Worm (Caenorhabditis elegans) whole organism, young adult: ENCODE data around the gene egl-18.
A peak's percentile ranks its signal among the peaks of the same experiment; 100 is the strongest.

Source experiments
- B0035.1 ChIP-seq: sonication (generic microtip); optimal IDR thresholded peaks from 2 replicates; lab custom pipeline; 2016; ENCODE audit warnings: missing genetic modification characterization, mild to moderate bottlenecking, missing compliant biosample characterization, missing genotype, missing genetic modification reagents
- B0336.3 ChIP-seq: fragments of 200-800 bp; sonication (Bioruptor generic); IDR thresholded peaks from 2 replicates; pipeline ENCODE4 v1.3.6; 2022; ENCODE audit warnings: missing genetic modification characterization, missing compliant biosample characterization
- F22D6.2 ChIP-seq: sonication (generic microtip); optimal IDR thresholded peaks from 2 replicates; lab custom pipeline; 2016; ENCODE audit warnings: mild to moderate bottlenecking, missing genetic modification characterization, missing compliant biosample characterization
- F52B5.7 ChIP-seq: sonication (generic microtip); optimal IDR thresholded peaks from 2 replicates; lab custom pipeline; 2016; ENCODE audit warnings: mild to moderate bottlenecking, missing genetic modification characterization, missing compliant biosample characterization
- F57C9.4 ChIP-seq: sonication (generic microtip); optimal IDR thresholded peaks from 2 replicates; lab custom pipeline; 2017; ENCODE audit warnings: mild to moderate bottlenecking, missing genetic modification characterization, missing compliant biosample characterization
- K12H6.12 ChIP-seq: fragments of 200-800 bp; sonication (Bioruptor generic); optimal IDR thresholded peaks from 2 replicates; lab custom pipeline; 2018; ENCODE audit warnings: mild to moderate bottlenecking, missing genetic modification characterization, missing compliant biosample characterization
- T26A5.8 ChIP-seq: sonication (generic microtip); optimal IDR thresholded peaks from 2 replicates; lab custom pipeline; 2016; ENCODE audit warnings: missing genetic modification characterization, missing compliant biosample characterization
- Y53F4B.3 ChIP-seq: fragments of 200-800 bp; sonication (Bioruptor generic); IDR thresholded peaks from 2 replicates; pipeline ENCODE4 v1.3.6; 2022; ENCODE audit warnings: missing genetic modification reagents, missing genetic modification characterization, missing compliant biosample characterization
- Y53G8AR.9 ChIP-seq: fragments of 200-800 bp; sonication (Bioruptor generic); conservative IDR thresholded peaks from 2 replicates; pipeline ENCODE4 v1.3.6; 2022; ENCODE audit warnings: missing genetic modification reagents, missing genetic modification characterization, missing compliant biosample characterization
- Y79H2A.3 ChIP-seq: fragments of 200-800 bp; sonication (Bioruptor generic); conservative IDR thresholded peaks from 2 replicates; pipeline ENCODE4 v1.3.6; 2022; ENCODE audit warnings: missing genetic modification reagents, missing genetic modification characterization, missing compliant biosample characterization
- ZK185.1 ChIP-seq: sonication (generic microtip); optimal IDR thresholded peaks from 2 replicates; lab custom pipeline; 2016; ENCODE audit warnings: mild to moderate bottlenecking, missing genetic modification characterization, missing compliant biosample characterization; ENCODE audit not compliant: poor library complexity, severe bottlenecking
- attf-5 ChIP-seq: fragments of 200-800 bp; sonication (Bioruptor generic); optimal IDR thresholded peaks from 2 replicates; lab custom pipeline; 2018; ENCODE audit warnings: mild to moderate bottlenecking, missing genetic modification characterization, missing compliant biosample characterization
- cebp-1 ChIP-seq, 2 experiments: fragments of 200-800 bp in 1 of 2; sonication (Bioruptor generic) in 1 of 2; sonication (generic microtip) in 1 of 2; IDR thresholded peaks in 1 of 2; optimal IDR thresholded peaks in 1 of 2; 2 replicates each; pipeline versions ENCODE4 v1.3.6 to Lab custom; 2017 to 2022; ENCODE audit warnings: missing compliant biosample characterization in 2 of 2, missing genetic modification characterization in 2 of 2, mild to moderate bottlenecking in 1 of 2, missing genetic modification reagents in 1 of 2, moderate library complexity in 1 of 2
- cebp-2 ChIP-seq: fragments of 200-800 bp; sonication (Bioruptor generic); IDR thresholded peaks from 2 replicates; pipeline ENCODE4 v1.3.6; 2022; ENCODE audit warnings: missing genetic modification characterization, missing compliant biosample characterization
- ceh-100 ChIP-seq: fragments of 200-800 bp; sonication (Bioruptor generic); IDR thresholded peaks from 2 replicates; pipeline ENCODE4 v1.3.6; 2022; ENCODE audit warnings: missing genetic modification reagents, missing genetic modification characterization, missing compliant biosample characterization
- ceh-27 ChIP-seq: fragments of 200-800 bp; sonication (Bioruptor generic); optimal IDR thresholded peaks from 2 replicates; lab custom pipeline; 2018; ENCODE audit warnings: mild to moderate bottlenecking, missing genetic modification characterization, moderate library complexity, missing compliant biosample characterization
- dox-1 ChIP-seq: fragments of 200-800 bp; sonication (Bioruptor generic); IDR thresholded peaks from 2 replicates; pipeline ENCODE4 v1.3.6; 2022; ENCODE audit warnings: missing genetic modification reagents, missing genetic modification characterization, missing compliant biosample characterization
- efl-1 ChIP-seq: fragments of 150-350 bp; optimal IDR thresholded peaks from 2 replicates; lab custom pipeline; 2014; ENCODE audit warnings: missing biosample characterization, missing genetic modification reagents, missing genetic modification characterization
- egl-18 ChIP-seq: fragments of 200-800 bp; sonication (Bioruptor generic); IDR thresholded peaks from 2 replicates; pipeline ENCODE4 v1.3.6; 2022; ENCODE audit warnings: missing genetic modification reagents, missing genetic modification characterization, missing compliant biosample characterization
- egrh-3 ChIP-seq: fragments of 200-800 bp; sonication (Bioruptor generic); IDR thresholded peaks from 2 replicates; pipeline ENCODE4 v1.3.6; 2022; ENCODE audit warnings: missing genetic modification reagents, missing genetic modification characterization, missing compliant biosample characterization
- ets-4 ChIP-seq: fragments of 200-800 bp; sonication (Bioruptor generic); optimal IDR thresholded peaks from 2 replicates; lab custom pipeline; 2018; ENCODE audit warnings: mild to moderate bottlenecking, missing genetic modification characterization, missing compliant biosample characterization
- him-1 ChIP-seq: sonication (generic microtip); optimal IDR thresholded peaks from 2 replicates; lab custom pipeline; 2016; ENCODE audit warnings: missing genotype, missing genetic modification reagents, missing genetic modification characterization, missing compliant biosample characterization
- hmg-20 ChIP-seq: fragments of 200-800 bp; sonication (Bioruptor generic); IDR thresholded peaks from 2 replicates; pipeline ENCODE4 v1.3.6; 2022; ENCODE audit warnings: missing genetic modification reagents, missing genetic modification characterization, missing compliant biosample characterization
- lag-1 ChIP-seq: fragments of 200-800 bp; sonication (Bioruptor generic); IDR thresholded peaks from 2 replicates; pipeline ENCODE4 v1.3.6; 2022; ENCODE audit warnings: missing genetic modification reagents, missing genetic modification characterization, missing compliant biosample characterization
- let-526 ChIP-seq: fragments of 200-800 bp; sonication (Bioruptor generic); IDR thresholded peaks from 2 replicates; pipeline ENCODE4 v1.3.6; 2022; ENCODE audit warnings: missing genetic modification reagents, missing genetic modification characterization, missing compliant biosample characterization
- lin-35 ChIP-seq, 3 experiments: fragments of 150-350 bp in 2 of 3; sonication (generic microtip) in 1 of 3; optimal IDR thresholded peaks; 2 replicates each; lab custom pipeline; 2014 to 2018; ENCODE audit warnings: missing biosample characterization in 3 of 3, missing genetic modification characterization in 3 of 3, missing genetic modification reagents in 3 of 3
- lin-40 ChIP-seq: sonication (generic microtip); optimal IDR thresholded peaks from 2 replicates; lab custom pipeline; 2016; ENCODE audit warnings: missing genetic modification characterization, mild to moderate bottlenecking, missing compliant biosample characterization, missing genotype, missing genetic modification reagents
- lsl-1 ChIP-seq: fragments of 200-800 bp; sonication (Bioruptor generic); optimal IDR thresholded peaks from 2 replicates; lab custom pipeline; 2018; ENCODE audit warnings: mild to moderate bottlenecking, missing genetic modification characterization, moderate library complexity, missing compliant biosample characterization
- madf-3 ChIP-seq: fragments of 200-800 bp; sonication (Bioruptor generic); IDR thresholded peaks from 2 replicates; pipeline ENCODE4 v1.3.6; 2022; ENCODE audit warnings: missing genetic modification reagents, missing genetic modification characterization, missing compliant biosample characterization
- madf-8 ChIP-seq: fragments of 200-800 bp; sonication (Bioruptor generic); conservative IDR thresholded peaks from 2 replicates; pipeline ENCODE4 v1.3.6; 2022; ENCODE audit warnings: missing genetic modification reagents, missing genetic modification characterization, missing compliant biosample characterization
- mxl-1 ChIP-seq: sonication (generic microtip); optimal IDR thresholded peaks from 2 replicates; lab custom pipeline; 2016; ENCODE audit warnings: missing genetic modification characterization, missing compliant biosample characterization
- nfya-1 ChIP-seq: sonication (generic microtip); optimal IDR thresholded peaks from 2 replicates; lab custom pipeline; 2017; ENCODE audit warnings: antibody characterized with exemption, missing compliant biosample characterization, missing genetic modification characterization, borderline replicate concordance; ENCODE audit not compliant: insufficient read depth
- nfya-2 ChIP-seq: fragments of 200-800 bp; sonication (Bioruptor generic); IDR thresholded peaks from 2 replicates; pipeline ENCODE4 v1.3.6; 2022; ENCODE audit warnings: missing genetic modification reagents, missing genetic modification characterization, missing compliant biosample characterization
- nhr-120 ChIP-seq: fragments of 200-800 bp; sonication (Bioruptor generic); IDR thresholded peaks from 2 replicates; pipeline ENCODE4 v1.3.6; 2022; ENCODE audit warnings: missing genetic modification characterization, missing compliant biosample characterization
- nhr-179 ChIP-seq: sonication (generic microtip); optimal IDR thresholded peaks from 2 replicates; lab custom pipeline; 2016; ENCODE audit warnings: mild to moderate bottlenecking, missing genetic modification characterization, missing compliant biosample characterization
- nhr-27 ChIP-seq: fragments of 200-800 bp; sonication (Bioruptor generic); optimal IDR thresholded peaks from 2 replicates; lab custom pipeline; 2018; ENCODE audit warnings: mild to moderate bottlenecking, missing genetic modification characterization, moderate library complexity, missing compliant biosample characterization
- nhr-80 ChIP-seq: sonication (generic microtip); optimal IDR thresholded peaks from 2 replicates; lab custom pipeline; 2016; ENCODE audit warnings: missing genetic modification characterization, missing compliant biosample characterization
- pha-4 ChIP-seq: fragments of 150-350 bp; sonication (generic microtip); optimal IDR thresholded peaks from 2 replicates; lab custom pipeline; 2014; ENCODE audit warnings: missing biosample characterization, missing genetic modification reagents, missing genetic modification characterization
- rcor-1 ChIP-seq: fragments of 200-800 bp; sonication (Bioruptor generic); IDR thresholded peaks from 2 replicates; pipeline ENCODE4 v1.3.6; 2022; ENCODE audit warnings: missing genetic modification reagents, missing genetic modification characterization, missing compliant biosample characterization
- snpc-1.1 ChIP-seq: sonication (generic microtip); optimal IDR thresholded peaks from 2 replicates; lab custom pipeline; 2017; ENCODE audit warnings: missing genetic modification characterization, mild to moderate bottlenecking, missing compliant biosample characterization, antibody characterized with exemption, moderate library complexity, missing genotype, missing genetic modification reagents; ENCODE audit not compliant: insufficient read depth
- somi-1 ChIP-seq: fragments of 200-800 bp; sonication (Bioruptor generic); optimal IDR thresholded peaks from 2 replicates; lab custom pipeline; 2018; ENCODE audit warnings: mild to moderate bottlenecking, missing genetic modification characterization, missing compliant biosample characterization
- tbx-9 ChIP-seq: sonication (generic microtip); optimal IDR thresholded peaks from 2 replicates; lab custom pipeline; 2016; ENCODE audit warnings: borderline replicate concordance, missing genetic modification characterization, inconsistent platforms, missing compliant biosample characterization
- ztf-26 ChIP-seq: sonication (generic microtip); optimal IDR thresholded peaks from 2 replicates; lab custom pipeline; 2017; ENCODE audit warnings: missing genetic modification characterization, missing compliant biosample characterization
- ztf-3 ChIP-seq: fragments of 200-800 bp; sonication (Bioruptor generic); optimal IDR thresholded peaks from 2 replicates; lab custom pipeline; 2018; ENCODE audit warnings: mild to moderate bottlenecking, missing genetic modification characterization, missing compliant biosample characterization

The egl-18 gene

DNA sequence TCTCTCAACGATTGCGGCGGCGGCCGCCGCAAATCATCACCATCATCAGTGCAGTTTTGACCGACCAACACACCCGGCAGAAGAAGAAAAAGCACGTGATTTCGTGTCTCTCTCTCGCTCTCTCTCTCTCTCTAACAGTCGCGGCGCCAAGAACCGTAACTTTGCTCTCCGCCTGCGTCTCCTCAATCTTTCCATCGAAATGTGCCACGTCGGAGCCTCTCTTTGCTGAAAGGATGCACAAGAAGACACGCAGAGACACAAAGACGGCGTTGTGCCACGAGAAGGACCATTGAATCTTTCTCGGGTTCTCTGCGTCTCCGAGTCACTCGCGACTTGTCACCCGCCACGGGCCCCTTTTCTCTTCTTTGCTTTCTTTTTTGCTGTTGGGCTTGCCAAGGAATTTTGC lies 44.3 kb upstream of the egl-18 start (continued):
- TF ChIP-seq nfya-2 (GFP tag; lab: Robert Waterston, UW) = no peak
- TF ChIP-seq nfya-1 (tag; lab: Kevin White, UChicago) = no peak
- no peak for TF ChIP-seq madf-8 (GFP tag; lab: Robert Waterston, UW)
- TF ChIP-seq mxl-1 (tag; lab: Kevin White, UChicago) = no peak
- peak; percentile 73 for TF ChIP-seq attf-5 (GFP tag; lab: Kevin White, UChicago)
- peak; percentile 39 for TF ChIP-seq egrh-3 (GFP tag; lab: Robert Waterston, UW)
- TF ChIP-seq tbx-9 (tag; lab: Kevin White, UChicago) = no peak
- TF ChIP-seq Y53F4B.3 (GFP tag; lab: Robert Waterston, UW) = no peak
- TF ChIP-seq rcor-1 (GFP tag; lab: Robert Waterston, UW) = 0 out of 2 replicates have a peak, but pooled peaks have one; percentile 14
- no peak for TF ChIP-seq cebp-2 (GFP tag; lab: Robert Waterston, UW)
- TF ChIP-seq K12H6.12 = peak; percentile 90
- TF ChIP-seq efl-1 (GFP tag; lab: Kevin White, UChicago) = no peak
- TF ChIP-seq F52B5.7 (tag; lab: Kevin White, UChicago) = peak; percentile 27
- 0 out of 2 replicates have a peak, but pooled peaks have one; percentile 39 for TF ChIP-seq Y53G8AR.9 (GFP tag; lab: Robert Waterston, UW)
- peak in 1 of 3 experiments; percentile 2 for TF ChIP-seq lin-35 (GFP tag; optimal IDR thresholded peaks at IDR 0.05; lab: Kevin White, UChicago)
- TF ChIP-seq ceh-100 = no peak
- TF ChIP-seq T26A5.8 (tag; lab: Kevin White, UChicago) = no peak
- TF ChIP-seq nhr-80 = peak; percentile 90
- no peak for TF ChIP-seq F22D6.2 (tag; lab: Kevin White, UChicago)
- TF ChIP-seq egl-18 (GFP tag; lab: Robert Waterston, UW) = no peak
- no peak for TF ChIP-seq madf-3 (GFP tag; lab: Robert Waterston, UW)
- no peak for TF ChIP-seq him-1 (tag; lab: Kevin White, UChicago)
- TF ChIP-seq pha-4 (tag; lab: Kevin White, UChicago) = no peak
- TF ChIP-seq F57C9.4 = no peak
- no peak for TF ChIP-seq B0035.1 (tag; lab: Kevin White, UChicago)
- no peak for TF ChIP-seq nhr-27 (tag; lab: Kevin White, UChicago)
- TF ChIP-seq ZK185.1 (tag; lab: Kevin White, UChicago) = no peak
- TF ChIP-seq let-526 (GFP tag; lab: Robert Waterston, UW) = no peak
- peak; percentile 46 for TF ChIP-seq ceh-27 (GFP tag; lab: Kevin White, UChicago)
- peak; percentile 74 for TF ChIP-seq dox-1
- no peak for TF ChIP-seq nhr-120 (GFP tag; lab: Robert Waterston, UW)
- no peak for TF ChIP-seq lag-1
- no peak for TF ChIP-seq ets-4 (GFP tag; lab: Kevin White, UChicago)
- TF ChIP-seq Y79H2A.3 = no peak
- no peak for TF ChIP-seq ztf-3 (GFP tag; lab: Kevin White, UChicago)
- TF ChIP-seq snpc-1.1 (tag; lab: Kevin White, UChicago) = no peak
- TF ChIP-seq somi-1 (GFP tag; lab: Kevin White, UChicago) = peak; percentile 46
- no peak for TF ChIP-seq hmg-20 (GFP tag; lab: Robert Waterston, UW)

DNA sequence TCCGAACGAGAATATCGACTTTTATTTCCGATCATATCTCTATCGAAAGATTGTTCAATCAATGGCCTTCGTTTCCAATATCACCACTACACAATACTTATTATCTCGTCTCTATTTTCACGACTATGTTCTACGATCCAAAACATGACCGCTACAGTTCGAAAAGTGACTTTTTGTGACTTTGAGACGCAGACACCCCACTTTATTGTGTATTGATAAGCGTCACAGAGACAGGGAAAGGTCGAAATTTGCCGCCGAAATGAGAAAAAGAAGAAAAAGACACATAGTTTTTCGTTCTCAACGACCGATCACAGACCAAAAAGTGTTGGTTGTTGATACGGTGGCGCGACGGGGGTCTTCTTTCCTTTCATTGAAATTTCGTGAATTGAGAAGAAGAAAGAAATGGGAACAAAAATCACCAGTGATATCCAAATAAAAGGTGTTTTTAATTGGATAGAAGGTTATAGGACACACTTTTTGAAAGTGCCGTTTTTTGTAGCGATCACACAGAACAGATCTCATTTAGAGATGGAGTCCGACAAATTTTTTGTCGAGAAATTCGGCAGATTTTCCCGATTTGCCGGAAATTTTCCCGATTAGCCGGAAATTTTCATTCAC lies 42.6 kb upstream of the egl-18 start:
- no peak for TF ChIP-seq lsl-1
- TF ChIP-seq B0035.1 (tag; lab: Kevin White, UChicago) = no peak
- TF ChIP-seq lin-40 (tag; lab: Kevin White, UChicago) = peak; percentile 13
- no peak for TF ChIP-seq cebp-1 (GFP tag; IDR thresholded peaks at IDR 0.05; lab: Robert Waterston, UW)
- TF ChIP-seq cebp-1 (tag; optimal IDR thresholded peaks at IDR 0.05; lab: Kevin White, UChicago) = peak; percentile 0
- no peak for TF ChIP-seq nhr-179 (tag; lab: Kevin White, UChicago)
- TF ChIP-seq B0336.3 (GFP tag; lab: Robert Waterston, UW) = no peak
- TF ChIP-seq nhr-80 = peak; percentile 75
- TF ChIP-seq ztf-26 (tag; lab: Kevin White, UChicago) = peak; percentile 38
